Worm (Caenorhabditis elegans) whole organism, L2 larva: ENCODE results near the gene F28E10.1.

ENCODE experiments used
- ZK546.5 ChIP-seq: sonication (generic microtip); optimal IDR thresholded peaks from 2 replicates; lab custom pipeline; 2017; ENCODE audit warnings: missing biosample characterization, missing genetic modification characterization
- alr-1 ChIP-seq: fragments of 150-350 bp; optimal IDR thresholded peaks from 2 replicates; lab custom pipeline; 2014; ENCODE audit warnings: missing biosample characterization, missing genetic modification characterization
- aly-2 ChIP-seq: fragments of 150-350 bp; optimal IDR thresholded peaks from 2 replicates; lab custom pipeline; 2014; ENCODE audit warnings: missing biosample characterization, missing genetic modification characterization
- blmp-1 ChIP-seq: sonication (generic microtip); optimal IDR thresholded peaks from 2 replicates; lab custom pipeline; 2017; ENCODE audit warnings: missing genetic modification characterization, mild to moderate bottlenecking, missing compliant biosample characterization, antibody characterized with exemption, moderate library complexity; ENCODE audit not compliant: insufficient read depth
- egl-27 ChIP-seq: sonication (generic microtip); optimal IDR thresholded peaks from 3 replicates; lab custom pipeline; 2017; ENCODE audit warnings: missing biosample characterization, missing genetic modification reagents, missing genetic modification characterization
- lsy-2 ChIP-seq, 2 experiments: fragments of 150-350 bp in 1 of 2; sonication (generic microtip) in 1 of 2; optimal IDR thresholded peaks; 2 replicates each; lab custom pipeline; 2014 to 2017; ENCODE audit warnings: missing biosample characterization in 2 of 2, missing genetic modification characterization in 2 of 2
- mbf-1 ChIP-seq: sonication (generic microtip); optimal IDR thresholded peaks from 2 replicates; lab custom pipeline; 2017; ENCODE audit warnings: missing biosample characterization, missing genetic modification characterization
- nhr-21 ChIP-seq: fragments of 150-350 bp; optimal IDR thresholded peaks from 2 replicates; lab custom pipeline; 2014; ENCODE audit warnings: missing biosample characterization, missing genetic modification characterization
- unc-62 ChIP-seq: fragments of 150-350 bp; optimal IDR thresholded peaks from 2 replicates; lab custom pipeline; 2014; ENCODE audit warnings: missing biosample characterization, missing genetic modification reagents, missing genetic modification characterization
- ztf-11 ChIP-seq: sonication (generic microtip); optimal IDR thresholded peaks from 2 replicates; lab custom pipeline; 2017; ENCODE audit warnings: missing biosample characterization, missing genetic modification characterization

DNA sequence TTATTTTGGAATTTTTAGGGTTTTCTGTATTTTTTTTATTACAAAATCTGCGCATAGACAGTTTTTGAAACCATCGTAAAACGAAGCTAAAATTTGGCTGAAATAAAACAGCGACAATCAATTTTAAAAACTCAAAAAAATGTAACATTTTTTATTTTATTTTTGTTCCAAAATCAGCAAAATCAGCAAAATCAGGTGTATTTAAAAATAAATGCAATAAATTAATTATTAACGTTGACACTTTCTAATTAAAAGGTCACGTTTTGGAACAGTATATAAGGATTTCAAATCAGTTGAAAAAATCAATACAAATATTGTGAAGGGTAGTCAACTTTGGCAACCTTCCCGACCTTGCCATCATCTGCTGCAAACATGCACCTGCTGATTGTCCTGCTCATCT is 64.8 kb downstream of the F28E10.1 start, which contains the start of gene R105.1:
- no peak for TF ChIP-seq mbf-1 (tag; lab: Kevin White, UChicago)
- no peak for TF ChIP-seq ZK546.5
- TF ChIP-seq unc-62 (GFP tag; lab: Kevin White, UChicago) = no peak
- no peak for TF ChIP-seq lsy-2 (tag; optimal IDR thresholded peaks at IDR 0.05; lab: Kevin White, UChicago)
- TF ChIP-seq blmp-1 = no peak
- TF ChIP-seq aly-2 (tag; lab: Kevin White, UChicago) = no peak
- TF ChIP-seq ztf-11 (tag; lab: Kevin White, UChicago) = no peak
- TF ChIP-seq nhr-21 (tag; lab: Kevin White, UChicago) = no peak
- no peak for TF ChIP-seq egl-27 (tag; lab: Kevin White, UChicago)
- no peak for TF ChIP-seq alr-1
